Fruit fly (Drosophila melanogaster) whole organism, adult: ENCODE results near the gene CG42673.
A peak's percentile ranks its signal among the peaks of the same experiment; 100 is the strongest.

Source experiments
- CG11617 ChIP-seq: fragments of 200-800 bp; sonication (Bioruptor generic); optimal IDR thresholded peaks from 2 replicates; lab custom pipeline; 2017; ENCODE audit warnings: mild to moderate bottlenecking, missing biosample characterization, missing genetic modification reagents, missing genetic modification characterization
- CG12768 ChIP-seq: fragments of 200-800 bp; sonication (Bioruptor generic); optimal IDR thresholded peaks from 2 replicates; lab custom pipeline; 2017; ENCODE audit warnings: missing biosample characterization, missing genetic modification characterization, mild to moderate bottlenecking, moderate library complexity, missing genetic modification reagents
- CG14711 ChIP-seq: fragments of 200-800 bp; sonication (Bioruptor generic); optimal IDR thresholded peaks from 2 replicates; lab custom pipeline; 2018; ENCODE audit warnings: missing biosample characterization, mild to moderate bottlenecking, missing genetic modification characterization, moderate library complexity
- CG1620 ChIP-seq: fragments of 200-800 bp; sonication (Bioruptor generic); optimal IDR thresholded peaks from 2 replicates; lab custom pipeline; 2016; ENCODE audit warnings: missing biosample characterization, missing genetic modification characterization
- CG33017 ChIP-seq: fragments of 200-800 bp; sonication (Bioruptor generic); optimal IDR thresholded peaks from 2 replicates; lab custom pipeline; 2018; ENCODE audit warnings: missing biosample characterization, mild to moderate bottlenecking, missing genetic modification characterization, moderate library complexity
- CG5204 ChIP-seq: fragments of 200-800 bp; sonication (Bioruptor generic); optimal IDR thresholded peaks from 2 replicates; lab custom pipeline; 2016; ENCODE audit warnings: missing biosample characterization, missing genetic modification characterization
- CG7045 ChIP-seq: fragments of 200-800 bp; sonication (Bioruptor generic); optimal IDR thresholded peaks from 2 replicates; lab custom pipeline; 2017; ENCODE audit warnings: missing biosample characterization, mild to moderate bottlenecking, missing genetic modification characterization
- CG7101 ChIP-seq: fragments of 200-800 bp; sonication (Bioruptor generic); optimal IDR thresholded peaks from 2 replicates; lab custom pipeline; 2018; ENCODE audit warnings: missing biosample characterization, mild to moderate bottlenecking, missing genetic modification characterization, moderate library complexity
- Clk ChIP-seq: fragments of 200-800 bp; sonication (Bioruptor generic); optimal IDR thresholded peaks from 2 replicates; lab custom pipeline; 2017; ENCODE audit warnings: missing biosample characterization, missing genetic modification characterization
- Crg-1 ChIP-seq: fragments of 200-800 bp; sonication (Bioruptor generic); optimal IDR thresholded peaks from 2 replicates; lab custom pipeline; 2016; ENCODE audit warnings: missing biosample characterization, missing genetic modification characterization
- Hr96 ChIP-seq: fragments of 200-800 bp; sonication (Bioruptor generic); optimal IDR thresholded peaks from 2 replicates; lab custom pipeline; 2016; ENCODE audit warnings: missing biosample characterization, missing genetic modification characterization
- Mnt ChIP-seq: fragments of 200-800 bp; sonication (Bioruptor generic); optimal IDR thresholded peaks from 2 replicates; lab custom pipeline; 2016; ENCODE audit warnings: missing biosample characterization, mild to moderate bottlenecking, missing genetic modification characterization
- bab1 ChIP-seq: fragments of 200-800 bp; sonication (Bioruptor generic); optimal IDR thresholded peaks from 3 replicates; lab custom pipeline; 2019; ENCODE audit warnings: missing biosample characterization, mild to moderate bottlenecking, missing genetic modification characterization, moderate library complexity
- cic ChIP-seq: fragments of 200-800 bp; sonication (Bioruptor generic); optimal IDR thresholded peaks from 2 replicates; lab custom pipeline; 2017; ENCODE audit warnings: missing biosample characterization, mild to moderate bottlenecking, missing genetic modification characterization, moderate library complexity
- cnc ChIP-seq, 2 experiments: fragments of >200 bp; optimal IDR thresholded peaks; 2 replicates each; lab custom pipeline; 2017
- kay ChIP-seq: fragments of 200-800 bp; sonication (Bioruptor generic); peaks from one replicate; lab custom pipeline; 2016; ENCODE audit warnings: missing biosample characterization, missing genetic modification characterization, borderline replicate concordance
- ovo ChIP-seq: fragments of 200-800 bp; sonication (Bioruptor generic); optimal IDR thresholded peaks from 2 replicates; lab custom pipeline; 2016; ENCODE audit warnings: missing biosample characterization, missing genetic modification characterization
- pad ChIP-seq: fragments of 200-800 bp; sonication (Bioruptor generic); optimal IDR thresholded peaks from 3 replicates; lab custom pipeline; 2017; ENCODE audit warnings: missing biosample characterization, missing genetic modification characterization, mild to moderate bottlenecking, moderate library complexity, missing genetic modification reagents
- tj ChIP-seq: fragments of 200-800 bp; sonication (Bioruptor generic); optimal IDR thresholded peaks from 3 replicates; lab custom pipeline; 2017; ENCODE audit warnings: missing biosample characterization, mild to moderate bottlenecking, missing genetic modification characterization, moderate library complexity
- toe ChIP-seq: fragments of 200-800 bp; sonication (Bioruptor generic); optimal IDR thresholded peaks from 2 replicates; lab custom pipeline; 2016; ENCODE audit warnings: missing biosample characterization, missing genetic modification characterization

The CG42673 gene

dm6 chr3L:9502856-9503255, 44.2 kb upstream of the CG42673 start:
- no peak for TF ChIP-seq CG7101 (tag; lab: Kevin White, UChicago)
- TF ChIP-seq cic (GFP tag; lab: Kevin White, UChicago) = peak; percentile 52

DNA sequence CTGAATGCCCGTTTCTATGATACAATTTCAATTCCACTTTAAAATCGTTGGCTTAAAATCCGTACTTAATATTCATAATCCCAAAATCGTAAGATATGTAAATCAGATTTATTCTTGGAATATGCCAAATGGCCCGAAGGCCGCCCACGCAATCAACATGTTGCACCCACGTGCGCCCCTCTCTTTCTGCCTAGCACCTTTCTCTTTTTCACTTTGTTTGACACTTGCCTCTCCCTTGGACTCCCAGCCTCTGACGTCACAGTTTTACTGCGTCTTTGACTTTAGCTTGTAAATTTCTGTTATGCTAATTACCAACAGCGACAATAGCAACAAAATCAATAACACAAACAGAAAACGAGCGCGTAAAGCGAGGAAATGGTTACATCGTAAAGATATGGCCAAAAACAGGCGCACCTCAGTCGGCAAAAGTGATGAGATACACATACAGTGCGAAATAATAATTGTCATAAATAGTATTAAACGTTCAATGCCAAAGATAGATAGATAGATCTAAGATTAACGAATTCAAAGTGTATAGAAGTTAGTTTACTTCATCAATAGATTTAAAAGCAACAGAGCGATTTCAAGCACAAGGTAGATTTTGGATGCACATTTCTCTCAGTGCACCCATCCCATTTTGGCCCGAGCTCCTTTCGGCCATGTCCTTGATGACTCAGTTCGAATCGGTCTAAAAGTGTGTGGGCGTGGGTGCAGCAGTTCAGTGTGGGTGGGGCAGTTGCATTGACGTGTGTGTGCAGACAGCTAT, 43.3 kb upstream of the CG42673 start:
- TF ChIP-seq cnc (optimal IDR thresholded peaks at IDR 0.05; lab: Kevin White, UChicago) = no peak
- TF ChIP-seq kay (GFP tag; lab: Kevin White, UChicago) = peak; percentile 59
- peak; percentile 13 for TF ChIP-seq Mnt (GFP tag; lab: Kevin White, UChicago)
- TF ChIP-seq CG7101 (tag; lab: Kevin White, UChicago) = peak; percentile 9
- peak; percentile 35 for TF ChIP-seq CG7045
- peak; percentile 32 for TF ChIP-seq CG33017 (tag; lab: Kevin White, UChicago)
- no peak for TF ChIP-seq CG1620
- no peak for TF ChIP-seq Crg-1 (GFP tag; lab: Kevin White, UChicago)

DNA sequence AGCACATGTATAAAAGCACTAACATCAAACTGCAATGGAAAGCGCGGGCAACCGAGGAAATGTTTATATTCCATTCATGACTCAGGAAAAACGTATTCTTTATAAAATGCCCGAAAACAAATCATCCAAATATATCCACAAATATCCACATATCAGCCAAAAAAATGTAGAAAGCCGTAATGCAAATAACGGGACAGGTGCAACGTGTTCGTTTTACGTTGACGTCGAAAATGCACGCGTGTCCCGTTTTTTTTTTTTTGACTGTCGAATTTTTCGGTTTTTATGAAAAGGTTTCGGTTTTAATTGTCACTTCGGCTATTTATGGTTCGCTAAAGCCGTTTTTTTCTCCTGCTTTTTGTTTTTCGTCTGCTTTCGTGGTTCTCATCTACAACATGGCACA, 42.5 kb upstream of the CG42673 start:
- TF ChIP-seq CG5204 (GFP tag; lab: Kevin White, UChicago) (no peak), CG14711 (tag; lab: Kevin White, UChicago) (no peak), CG7045 (no peak), ovo (GFP tag; lab: Kevin White, UChicago) (peak; percentile 81)

DNA sequence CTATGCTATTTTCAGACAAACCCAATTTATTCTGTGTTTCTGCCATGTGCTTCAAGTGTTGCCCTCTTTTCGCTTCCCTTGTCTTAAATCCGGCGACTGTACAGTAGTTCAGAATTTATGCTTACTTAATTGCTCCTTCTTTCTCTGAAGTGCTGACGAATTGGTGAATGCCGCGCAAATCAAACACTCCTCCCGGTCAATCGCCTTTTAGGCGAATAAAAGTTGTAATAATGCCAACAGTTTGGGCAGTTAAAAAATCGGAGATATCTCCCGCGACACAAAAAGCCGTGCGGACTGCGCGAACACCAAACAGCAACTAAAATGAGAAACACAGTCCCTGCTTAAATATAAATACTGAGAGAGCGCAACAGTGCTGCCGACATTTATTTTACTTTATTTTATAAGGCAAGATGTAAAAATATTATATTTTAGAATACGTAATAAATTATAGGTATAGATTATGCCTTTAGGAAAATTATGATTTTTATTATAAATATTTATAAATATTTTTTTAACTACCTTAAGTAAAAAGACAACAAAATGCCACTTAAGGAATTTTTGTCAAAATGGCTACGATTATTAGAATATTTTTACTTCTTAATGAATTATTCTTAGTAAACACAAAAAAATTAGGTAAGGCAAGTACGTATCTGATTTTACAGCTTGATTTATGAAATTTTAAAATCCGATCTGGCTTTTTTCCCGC, 41.9 kb upstream of the CG42673 start, which contains the start of gene path:
TSS of gene path (minus strand) at position 322 of the 706 bp plus-strand sequence.
- peak; percentile 86 for TF ChIP-seq Mnt (GFP tag; lab: Kevin White, UChicago)
- no peak for TF ChIP-seq cnc (optimal IDR thresholded peaks at IDR 0.05; lab: Kevin White, UChicago)
- TF ChIP-seq cic (GFP tag; lab: Kevin White, UChicago) = peak; percentile 11
- TF ChIP-seq bab1 (GFP tag; lab: Kevin White, UChicago) = peak; percentile 28
- peak; percentile 42 for TF ChIP-seq CG11617 (GFP tag; lab: Kevin White, UChicago)
- peak; percentile 42 for TF ChIP-seq CG7101 (tag; lab: Kevin White, UChicago)
- TF ChIP-seq ovo (GFP tag; lab: Kevin White, UChicago) = no peak
- no peak for TF ChIP-seq toe (GFP tag; lab: Kevin White, UChicago)
- peak; percentile 53 for TF ChIP-seq CG1620
- TF ChIP-seq CG33017 (tag; lab: Kevin White, UChicago) = peak; percentile 19
- TF ChIP-seq Crg-1 (GFP tag; lab: Kevin White, UChicago) = no peak
- peak; percentile 7 for TF ChIP-seq Hr96 (GFP tag; lab: Kevin White, UChicago)
- TF ChIP-seq kay (GFP tag; lab: Kevin White, UChicago) = peak; percentile 39
- TF ChIP-seq pad (GFP tag; lab: Kevin White, UChicago) = no peak
- TF ChIP-seq CG14711 (tag; lab: Kevin White, UChicago) = peak; percentile 48
- TF ChIP-seq CG5204 (GFP tag; lab: Kevin White, UChicago) = no peak
- peak; percentile 25 for TF ChIP-seq CG7045
- TF ChIP-seq tj = peak; percentile 70
- no peak for TF ChIP-seq Clk (GFP tag; lab: Kevin White, UChicago)
- TF ChIP-seq CG12768 (GFP tag; lab: Kevin White, UChicago) = peak; percentile 49

DNA sequence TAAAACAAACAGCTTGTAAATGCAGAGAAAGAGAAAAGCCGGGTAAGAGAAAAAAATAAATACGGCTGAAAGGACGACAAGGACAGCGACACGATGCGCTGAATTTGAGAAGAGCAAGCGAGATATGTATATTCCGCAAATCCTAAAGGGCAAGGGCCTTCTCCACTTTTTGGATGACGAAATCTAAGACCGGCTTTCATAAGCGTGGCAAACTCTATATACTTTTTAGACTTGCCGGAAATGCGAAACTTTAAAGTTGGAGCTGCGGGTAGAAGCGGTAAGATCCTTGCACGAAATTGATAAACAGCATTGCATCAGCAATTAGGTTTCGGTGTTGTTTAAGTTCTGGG, 41.3 kb upstream of the CG42673 start:
- no peak for TF ChIP-seq Clk (GFP tag; lab: Kevin White, UChicago)
- peak; percentile 34 for TF ChIP-seq tj

DNA sequence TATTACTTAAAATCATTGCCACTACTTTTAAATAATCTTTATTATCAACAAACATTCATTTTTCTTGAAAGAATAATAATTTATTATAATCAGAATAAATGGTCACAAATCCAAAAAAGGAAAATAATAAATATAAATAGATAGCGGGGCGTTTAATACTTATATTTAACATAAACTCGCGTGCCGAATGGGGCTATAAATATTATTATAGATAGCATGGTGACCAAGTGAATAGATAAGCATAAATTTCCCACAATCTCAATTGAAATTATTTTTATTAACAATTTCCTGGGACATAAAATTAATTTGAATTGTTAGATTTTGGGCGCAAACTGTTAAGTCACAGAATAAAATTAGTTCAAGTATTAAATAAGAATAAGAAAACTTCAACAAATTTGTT, 40.6 kb upstream of the CG42673 start:
- TF ChIP-seq CG1620 = no peak
- peak; percentile 41 for TF ChIP-seq kay (GFP tag; lab: Kevin White, UChicago)
- no peak for TF ChIP-seq CG14711 (tag; lab: Kevin White, UChicago)
- TF ChIP-seq tj = no peak
- TF ChIP-seq Hr96 (GFP tag; lab: Kevin White, UChicago) = no peak
- TF ChIP-seq bab1 (GFP tag; lab: Kevin White, UChicago) = no peak

dm6 chr3L:9508653-9509036, 38.4 kb upstream of the CG42673 start:
- no peak for TF ChIP-seq cnc (optimal IDR thresholded peaks at IDR 0.05; lab: Kevin White, UChicago)
- peak; percentile 24 for TF ChIP-seq CG14711 (tag; lab: Kevin White, UChicago)
